Worm (Caenorhabditis elegans) whole organism, mixed stage, embryonic: ENCODE data around the gene timm-17B.2.

Experiments
- ces-1 ChIP-seq: fragments of 150-350 bp; optimal IDR thresholded peaks from 2 replicates; lab custom pipeline; 2014; ENCODE audit warnings: missing biosample characterization, missing genetic modification reagents, missing genetic modification characterization
- drap-1 ChIP-seq: fragments of 200-800 bp; sonication (Bioruptor generic); optimal IDR thresholded peaks from 3 replicates; lab custom pipeline; 2018; ENCODE audit warnings: mild to moderate bottlenecking, missing genetic modification characterization, missing compliant biosample characterization
- lin-13 ChIP-seq: fragments of 150-350 bp; optimal IDR thresholded peaks from 2 replicates; lab custom pipeline; 2014; ENCODE audit warnings: missing biosample characterization, missing genetic modification characterization
- lsy-2 ChIP-seq: fragments of 150-350 bp; optimal IDR thresholded peaks from 2 replicates; lab custom pipeline; 2014; ENCODE audit warnings: missing biosample characterization, missing genetic modification characterization
- mep-1 ChIP-seq: fragments of 150-350 bp; optimal IDR thresholded peaks from 2 replicates; lab custom pipeline; 2017; ENCODE audit warnings: missing biosample characterization, missing genetic modification reagents, missing genetic modification characterization, inconsistent platforms
- pha-4 ChIP-seq: fragments of 150-350 bp; optimal IDR thresholded peaks from 2 replicates; lab custom pipeline; 2018; ENCODE audit warnings: missing biosample characterization, missing genetic modification reagents, missing genetic modification characterization
- snpc-4 ChIP-seq: fragments of 150-350 bp; optimal IDR thresholded peaks from 2 replicates; lab custom pipeline; 2014; ENCODE audit warnings: missing biosample characterization, missing genetic modification characterization
- sptf-1 ChIP-seq: sonication (generic microtip); optimal IDR thresholded peaks from 2 replicates; lab custom pipeline; 2017; ENCODE audit warnings: mild to moderate bottlenecking, missing genetic modification characterization, moderate library complexity, missing compliant biosample characterization
- unc-62 ChIP-seq: fragments of 150-350 bp; optimal IDR thresholded peaks from 2 replicates; lab custom pipeline; 2014; ENCODE audit warnings: missing biosample characterization, missing genetic modification reagents, missing genetic modification characterization
- ztf-11 ChIP-seq: fragments of 150-350 bp; optimal IDR thresholded peaks from 2 replicates; lab custom pipeline; 2014; ENCODE audit warnings: missing biosample characterization, missing genetic modification characterization

ce11 chrIV:8428492-8428891, 32.0 kb downstream of the timm-17B.2 start:
- TF ChIP-seq lin-13 (tag; lab: Kevin White, UChicago): peak; percentile 73
- no peak for TF ChIP-seq snpc-4 (tag; lab: Kevin White, UChicago)
- TF ChIP-seq mep-1: peak; percentile 32
- peak; percentile 78 for TF ChIP-seq lsy-2 (tag; lab: Kevin White, UChicago)
- peak; percentile 30 for TF ChIP-seq pha-4
- peak; percentile 36 for TF ChIP-seq ces-1
- TF ChIP-seq sptf-1 (tag; lab: Kevin White, UChicago): peak; percentile 59
- TF ChIP-seq unc-62 (GFP tag; lab: Kevin White, UChicago): no peak
- peak; percentile 81 for TF ChIP-seq drap-1
- no peak for TF ChIP-seq ztf-11 (tag; lab: Kevin White, UChicago)
